Worm (Caenorhabditis elegans) whole organism, L1 larva: ENCODE data around the gene C03G5.14.

Source experiments
- C16A3.4 ChIP-seq: fragments of 150-350 bp; optimal IDR thresholded peaks from 2 replicates; lab custom pipeline; 2014; ENCODE audit warnings: missing biosample characterization, missing genetic modification characterization
- F16B12.6 ChIP-seq: fragments of 150-350 bp; optimal IDR thresholded peaks from 2 replicates; lab custom pipeline; 2014; ENCODE audit warnings: missing biosample characterization, missing genetic modification characterization
- Y116A8C.19 ChIP-seq: sonication (generic microtip); optimal IDR thresholded peaks from 2 replicates; lab custom pipeline; 2016; ENCODE audit warnings: missing compliant biosample characterization, missing genetic modification characterization, borderline replicate concordance
- alr-1 ChIP-seq: fragments of 200-800 bp; sonication (Bioruptor generic); optimal IDR thresholded peaks from 2 replicates; lab custom pipeline; 2018; ENCODE audit warnings: borderline replicate concordance, mild to moderate bottlenecking, missing genetic modification characterization, missing compliant biosample characterization
- ama-1 ChIP-seq: fragments of 150-350 bp; optimal IDR thresholded peaks from 2 replicates; lab custom pipeline; 2014
- ceh-8 ChIP-seq: fragments of 200-800 bp; sonication (Bioruptor generic); optimal IDR thresholded peaks from 2 replicates; lab custom pipeline; 2018; ENCODE audit warnings: mild to moderate bottlenecking, missing genetic modification characterization, moderate library complexity, missing compliant biosample characterization
- ceh-88 ChIP-seq: fragments of 200-800 bp; sonication (Bioruptor generic); IDR thresholded peaks from 2 replicates; pipeline ENCODE4 v1.3.6; 2022; ENCODE audit warnings: missing genetic modification characterization, missing compliant biosample characterization
- dpl-1 ChIP-seq, 3 experiments: fragments of 150-350 bp in 2 of 3; sonication (generic microtip) in 1 of 3; optimal IDR thresholded peaks; 2 replicates each; lab custom pipeline; 2014 to 2017; ENCODE audit warnings: missing biosample characterization in 3 of 3, missing genetic modification characterization in 3 of 3, missing genetic modification reagents in 3 of 3
- egl-13 ChIP-seq: sonication (generic microtip); optimal IDR thresholded peaks from 2 replicates; lab custom pipeline; 2016; ENCODE audit warnings: missing genotype, missing genetic modification reagents, missing genetic modification characterization, missing compliant biosample characterization
- egl-27 ChIP-seq, 2 experiments: fragments of 150-350 bp in 1 of 2; sonication (generic microtip); optimal IDR thresholded peaks; 3 replicates each; lab custom pipeline; 2017 to 2018; ENCODE audit warnings: missing biosample characterization in 2 of 2, missing genetic modification characterization in 2 of 2, missing genetic modification reagents in 2 of 2
- elt-2 ChIP-seq: sonication (generic microtip); optimal IDR thresholded peaks from 2 replicates; lab custom pipeline; 2016; ENCODE audit warnings: missing genetic modification characterization, mild to moderate bottlenecking, inconsistent platforms, missing compliant biosample characterization, missing genetic modification reagents
- fkh-10 ChIP-seq: sonication (generic microtip); optimal IDR thresholded peaks from 2 replicates; lab custom pipeline; 2017; ENCODE audit warnings: missing biosample characterization, missing genetic modification reagents, missing genetic modification characterization
- fkh-4 ChIP-seq: sonication (generic microtip); optimal IDR thresholded peaks from 2 replicates; lab custom pipeline; 2016; ENCODE audit warnings: missing compliant biosample characterization, missing genetic modification characterization, borderline replicate concordance
- fos-1 ChIP-seq: fragments of 150-350 bp; optimal IDR thresholded peaks from 2 replicates; lab custom pipeline; 2014; ENCODE audit warnings: missing biosample characterization, missing genetic modification characterization
- grh-1 ChIP-seq: fragments of 200-800 bp; sonication (Bioruptor generic); IDR thresholded peaks from 2 replicates; pipeline ENCODE4 v1.3.6; 2022; ENCODE audit warnings: missing genetic modification reagents, missing genetic modification characterization, missing compliant biosample characterization
- hlh-17 ChIP-seq: fragments of 200-800 bp; sonication (Bioruptor generic); optimal IDR thresholded peaks from 2 replicates; lab custom pipeline; 2018; ENCODE audit warnings: missing genetic modification characterization, mild to moderate bottlenecking, missing compliant biosample characterization, moderate library complexity, borderline replicate concordance
- hlh-4 ChIP-seq: sonication (generic microtip); optimal IDR thresholded peaks from 2 replicates; lab custom pipeline; 2016; ENCODE audit warnings: mild to moderate bottlenecking, missing genetic modification characterization, missing compliant biosample characterization
- isw-1 ChIP-seq: fragments of 200-800 bp; sonication (Bioruptor generic); IDR thresholded peaks from 2 replicates; pipeline ENCODE4 v1.3.6; 2022; ENCODE audit warnings: missing genetic modification characterization, missing compliant biosample characterization
- jun-1 ChIP-seq: fragments of 150-350 bp; optimal IDR thresholded peaks from 2 replicates; lab custom pipeline; 2014; ENCODE audit warnings: missing biosample characterization, missing genetic modification reagents, missing genetic modification characterization
- lin-13 ChIP-seq: fragments of 150-350 bp; optimal IDR thresholded peaks from 2 replicates; lab custom pipeline; 2014; ENCODE audit warnings: missing biosample characterization, missing genetic modification reagents, missing genetic modification characterization
- lin-14 ChIP-seq: fragments of 200-800 bp; sonication (Bioruptor generic); optimal IDR thresholded peaks from 2 replicates; lab custom pipeline; 2018; ENCODE audit warnings: mild to moderate bottlenecking, missing genetic modification characterization, moderate library complexity, missing compliant biosample characterization
- lin-15B ChIP-seq: fragments of 150-350 bp; sonication (generic microtip); optimal IDR thresholded peaks from 3 replicates; lab custom pipeline; 2014; ENCODE audit warnings: missing biosample characterization, missing genetic modification characterization
- lin-35 ChIP-seq, 2 experiments: fragments of 150-350 bp; optimal IDR thresholded peaks; 2 replicates each; lab custom pipeline; 2014; ENCODE audit warnings: missing biosample characterization in 2 of 2, missing genetic modification characterization in 2 of 2, missing genetic modification reagents in 2 of 2
- lir-3 ChIP-seq: sonication (generic microtip); optimal IDR thresholded peaks from 2 replicates; lab custom pipeline; 2016; ENCODE audit warnings: mild to moderate bottlenecking, missing genetic modification characterization, moderate library complexity, missing compliant biosample characterization; ENCODE audit not compliant: poor library complexity
- lsy-2 ChIP-seq, 2 experiments: fragments of 150-350 bp; optimal IDR thresholded peaks; 2 replicates each; lab custom pipeline; 2014; ENCODE audit warnings: missing biosample characterization in 2 of 2, missing genetic modification characterization in 2 of 2
- mep-1 ChIP-seq: fragments of 150-350 bp; optimal IDR thresholded peaks from 2 replicates; lab custom pipeline; 2014; ENCODE audit warnings: missing biosample characterization, missing genetic modification characterization
- nhr-19 ChIP-seq: fragments of 200-800 bp; sonication (Bioruptor generic); conservative IDR thresholded peaks from 2 replicates; pipeline ENCODE4 v1.3.6; 2022; ENCODE audit warnings: missing genetic modification characterization, missing compliant biosample characterization
- nhr-20 ChIP-seq: sonication (generic microtip); optimal IDR thresholded peaks from 2 replicates; lab custom pipeline; 2016; ENCODE audit warnings: mild to moderate bottlenecking, missing genetic modification characterization, missing compliant biosample characterization
- nhr-237 ChIP-seq: fragments of 150-350 bp; optimal IDR thresholded peaks from 2 replicates; lab custom pipeline; 2014; ENCODE audit warnings: missing biosample characterization, missing genetic modification characterization
- nhr-47 ChIP-seq: sonication (generic microtip); optimal IDR thresholded peaks from 2 replicates; lab custom pipeline; 2016; ENCODE audit warnings: mild to moderate bottlenecking, missing genetic modification characterization, moderate library complexity, missing compliant biosample characterization
- nhr-71 ChIP-seq: sonication (generic microtip); optimal IDR thresholded peaks from 2 replicates; lab custom pipeline; 2016; ENCODE audit warnings: mild to moderate bottlenecking, missing genetic modification characterization, moderate library complexity, missing compliant biosample characterization
- nhr-76 ChIP-seq: sonication (generic microtip); optimal IDR thresholded peaks from 2 replicates; lab custom pipeline; 2017; ENCODE audit warnings: missing biosample characterization, missing genetic modification characterization
- nhr-85 ChIP-seq: sonication (generic microtip); peaks from one replicate; lab custom pipeline; 2016; ENCODE audit warnings: missing genetic modification characterization, inconsistent platforms, missing compliant biosample characterization
- nhr-90 ChIP-seq: sonication (generic microtip); optimal IDR thresholded peaks from 2 replicates; lab custom pipeline; 2016; ENCODE audit warnings: mild to moderate bottlenecking, missing genetic modification characterization, missing compliant biosample characterization; ENCODE audit not compliant: poor library complexity
- pax-3 ChIP-seq: fragments of 200-800 bp; sonication (Bioruptor generic); optimal IDR thresholded peaks from 2 replicates; lab custom pipeline; 2018; ENCODE audit warnings: mild to moderate bottlenecking, missing genetic modification characterization, moderate library complexity, missing compliant biosample characterization
- pqm-1 ChIP-seq: sonication (generic microtip); optimal IDR thresholded peaks from 3 replicates; lab custom pipeline; 2017; ENCODE audit warnings: missing biosample characterization, missing genetic modification characterization
- rnt-1 ChIP-seq: sonication (generic microtip); optimal IDR thresholded peaks from 2 replicates; lab custom pipeline; 2016; ENCODE audit warnings: mild to moderate bottlenecking, missing genetic modification characterization, moderate library complexity, missing compliant biosample characterization
- sox-4 ChIP-seq: sonication (generic microtip); optimal IDR thresholded peaks from 2 replicates; lab custom pipeline; 2016; ENCODE audit warnings: missing genetic modification characterization, missing compliant biosample characterization
- sptf-1 ChIP-seq: fragments of 150-350 bp; optimal IDR thresholded peaks from 2 replicates; lab custom pipeline; 2014; ENCODE audit warnings: missing biosample characterization, missing genetic modification characterization
- swsn-7 ChIP-seq: sonication (generic microtip); optimal IDR thresholded peaks from 2 replicates; lab custom pipeline; 2016; ENCODE audit warnings: missing genetic modification characterization, missing compliant biosample characterization
- tbx-2 ChIP-seq: sonication (generic microtip); optimal IDR thresholded peaks from 2 replicates; lab custom pipeline; 2016; ENCODE audit warnings: missing genetic modification characterization, missing compliant biosample characterization
- tlp-1 ChIP-seq: fragments of 150-350 bp; optimal IDR thresholded peaks from 2 replicates; lab custom pipeline; 2014; ENCODE audit warnings: missing biosample characterization, missing genetic modification characterization
- unc-130 ChIP-seq: fragments of 150-350 bp; optimal IDR thresholded peaks from 2 replicates; lab custom pipeline; 2017; ENCODE audit warnings: missing biosample characterization, missing genetic modification characterization, inconsistent platforms
- unc-30 ChIP-seq: sonication (generic microtip); optimal IDR thresholded peaks from 2 replicates; lab custom pipeline; 2017; ENCODE audit warnings: missing biosample characterization, missing genetic modification characterization
- unc-62 ChIP-seq: fragments of 150-350 bp; optimal IDR thresholded peaks from 2 replicates; lab custom pipeline; 2014; ENCODE audit warnings: missing biosample characterization, missing genetic modification reagents, missing genetic modification characterization
- unc-98 ChIP-seq: fragments of 200-800 bp; sonication (Bioruptor generic); IDR thresholded peaks from 2 replicates; pipeline ENCODE4 v1.3.6; 2022; ENCODE audit warnings: missing genetic modification characterization, missing compliant biosample characterization
- vab-15 ChIP-seq: sonication (generic microtip); optimal IDR thresholded peaks from 2 replicates; lab custom pipeline; 2017; ENCODE audit warnings: missing genotype, mild to moderate bottlenecking, missing genetic modification characterization, missing compliant biosample characterization
- ztf-11 ChIP-seq, 2 experiments: sonication (generic microtip); optimal IDR thresholded peaks; 2 replicates each; lab custom pipeline; 2016 to 2017; ENCODE audit warnings: missing genetic modification characterization in 2 of 2, missing biosample characterization in 1 of 2, missing compliant biosample characterization in 1 of 2

Gene C03G5.14

DNA sequence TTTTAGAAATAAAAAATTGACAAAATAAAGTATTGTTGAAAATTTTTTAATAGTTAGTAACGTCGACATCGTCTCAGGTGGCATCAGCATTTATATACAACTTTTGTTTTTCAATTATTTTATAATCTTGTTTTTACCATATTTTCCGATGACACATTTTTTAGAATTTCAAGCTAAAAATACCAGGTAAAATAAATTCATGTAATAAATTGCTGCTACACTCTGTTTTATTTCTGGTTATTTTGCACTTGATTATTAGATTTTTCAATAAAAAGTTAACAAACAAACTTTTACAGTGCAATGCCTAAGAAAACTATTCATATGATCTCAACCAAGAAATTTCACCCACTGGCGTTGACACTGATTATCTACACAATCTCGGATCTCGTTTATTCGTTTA, at the start of gene C03G5.14:
Gene C03G5.14, plus strand, starts transcription at position 301 of the 400 bp plus-strand sequence.
- TF ChIP-seq ceh-8 (no peak), mep-1 (tag; lab: Kevin White, UChicago) (no peak), F16B12.6 (tag; lab: Kevin White, UChicago) (no peak), tbx-2 (no peak), unc-98 (GFP tag; lab: Robert Waterston, UW) (no peak), hlh-4 (no peak), hlh-17 (no peak), grh-1 (GFP tag; lab: Robert Waterston, UW) (no peak), swsn-7 (tag; lab: Kevin White, UChicago) (no peak), ama-1 (lab: Kevin White, UChicago) (no peak), lsy-2 (tag; optimal IDR thresholded peaks at IDR 0.05; lab: Kevin White, UChicago) (no peak), egl-27 (tag; optimal IDR thresholded peaks at IDR 0.05; lab: Kevin White, UChicago) (no peak), fos-1 (tag; lab: Kevin White, UChicago) (no peak), dpl-1 (GFP tag; optimal IDR thresholded peaks at IDR 0.05; lab: Kevin White, UChicago) (no peak)

DNA sequence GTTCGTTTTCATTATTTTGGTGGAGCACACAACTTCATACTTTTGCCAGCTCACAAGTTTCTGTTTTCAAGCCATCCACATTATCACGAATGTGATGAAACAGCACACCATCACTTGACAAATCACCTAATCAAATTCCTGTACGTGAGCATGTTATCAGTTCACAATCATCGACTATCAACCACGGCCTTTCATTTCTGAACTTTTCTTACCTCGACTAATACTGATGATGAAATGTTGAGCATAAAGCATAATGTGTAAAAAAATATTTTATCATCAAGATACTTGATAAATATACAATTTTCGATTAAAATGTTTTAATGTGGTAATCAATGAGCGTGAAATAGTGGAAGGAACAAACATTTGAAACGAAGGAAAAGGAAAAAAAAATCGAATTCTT, 48.2 kb upstream of the C03G5.14 start:
- TF ChIP-seq ceh-88 (0 out of 2 replicates have a peak, but pooled peaks have one; percentile 22), nhr-20 (tag; lab: Kevin White, UChicago) (peak; percentile 56), nhr-90 (tag; lab: Kevin White, UChicago) (peak; percentile 53), lsy-2 (tag; optimal IDR thresholded peaks at IDR 0.05; lab: Kevin White, UChicago) (peak in 1 of 2 experiments; percentile 21), jun-1 (peak; percentile 33), nhr-19 (GFP tag; lab: Robert Waterston, UW) (peak; percentile 5; the same call in 1 of the 2 replicates), lir-3 (tag; lab: Kevin White, UChicago) (no peak), sox-4 (tag; lab: Kevin White, UChicago) (no peak), elt-2 (tag; lab: Kevin White, UChicago) (peak; percentile 99), egl-13 (tag; lab: Kevin White, UChicago) (no peak), pqm-1 (tag; lab: Kevin White, UChicago) (peak; percentile 64), nhr-71 (tag; lab: Kevin White, UChicago) (peak; percentile 56), lin-14 (GFP tag; lab: Kevin White, UChicago) (peak; percentile 12), nhr-76 (tag; lab: Kevin White, UChicago) (no peak), lin-35 (GFP tag; optimal IDR thresholded peaks at IDR 0.05; lab: Kevin White, UChicago) (peak in 1 of 2 experiments; percentile 46), alr-1 (tag; lab: Kevin White, UChicago) (no peak), ztf-11 (tag; optimal IDR thresholded peaks at IDR 0.05; lab: Kevin White, UChicago) (no peak), lin-15B (no peak), nhr-237 (tag; lab: Kevin White, UChicago) (no peak)

- TF ChIP-seq egl-27 (tag; optimal IDR thresholded peaks at IDR 0.05; lab: Kevin White, UChicago), result peak in 1 of 2 experiments; percentile 61
- no peak for TF ChIP-seq isw-1 (GFP tag; lab: Robert Waterston, UW)
- TF ChIP-seq tlp-1 (tag; lab: Kevin White, UChicago), result no peak
- peak; percentile 62 for TF ChIP-seq nhr-47 (tag; lab: Kevin White, UChicago)
- no peak for TF ChIP-seq lin-15B
- no peak for TF ChIP-seq fkh-4
- TF ChIP-seq lin-14 (GFP tag; lab: Kevin White, UChicago), result peak; percentile 90
- TF ChIP-seq vab-15, result peak; percentile 42
- TF ChIP-seq pqm-1 (tag; lab: Kevin White, UChicago), result no peak
- TF ChIP-seq nhr-85, result peak; percentile 100
- no peak for TF ChIP-seq unc-30
- TF ChIP-seq lin-13, result peak; percentile 1
- TF ChIP-seq Y116A8C.19 (tag; lab: Kevin White, UChicago), result no peak
- no peak for TF ChIP-seq unc-62 (GFP tag; lab: Kevin White, UChicago)
- TF ChIP-seq pax-3 (tag; lab: Kevin White, UChicago), result no peak
- TF ChIP-seq nhr-90 (tag; lab: Kevin White, UChicago), result peak; percentile 83
- TF ChIP-seq unc-130 (tag; lab: Kevin White, UChicago), result peak; percentile 93
- TF ChIP-seq C16A3.4, result peak; percentile 39
- peak; percentile 85 for TF ChIP-seq tbx-2
- TF ChIP-seq sptf-1 (tag; lab: Kevin White, UChicago), result no peak
- no peak for TF ChIP-seq rnt-1 (tag; lab: Kevin White, UChicago)
- no peak for TF ChIP-seq fkh-10 (GFP tag; lab: Kevin White, UChicago)
- peak; percentile 82 for TF ChIP-seq nhr-19 (GFP tag; lab: Robert Waterston, UW)
These were observed 46.6 kb upstream of the C03G5.14 start for ce11 chrX:8475142-8475541.
